Fruit fly (Drosophila melanogaster) whole organism, embryonic: ENCODE results near the gene CG34281.

ENCODE experiments used
- Asciz ChIP-seq: fragments of 200-800 bp; sonication (Bioruptor generic); optimal IDR thresholded peaks from 2 replicates; lab custom pipeline; 2017; ENCODE audit warnings: missing biosample characterization, mild to moderate bottlenecking, missing genetic modification characterization, missing genetic modification reagents
- CG17361 ChIP-seq: fragments of 200-800 bp; sonication (Bioruptor generic); IDR thresholded peaks from 3 replicates; pipeline ENCODE4 v1.3.6; 2022; ENCODE audit warnings: missing biosample characterization, missing genetic modification characterization
- CG3407 ChIP-seq: fragments of 200-800 bp; sonication (Bioruptor generic); optimal IDR thresholded peaks from 2 replicates; lab custom pipeline; 2018; ENCODE audit warnings: missing biosample characterization, mild to moderate bottlenecking, missing genetic modification characterization
- CG3838 ChIP-seq: fragments of 200-800 bp; sonication (Bioruptor generic); optimal IDR thresholded peaks from 3 replicates; lab custom pipeline; 2016; ENCODE audit warnings: missing biosample characterization, missing genetic modification characterization
- CG8478 ChIP-seq: fragments of >200 bp; optimal IDR thresholded peaks from 2 replicates; lab custom pipeline; 2018
- CG9797 ChIP-seq: fragments of 200-800 bp; sonication (Bioruptor generic); optimal IDR thresholded peaks from 3 replicates; lab custom pipeline; 2018; ENCODE audit warnings: missing biosample characterization, mild to moderate bottlenecking, missing genetic modification characterization
- Dbx ChIP-seq: fragments of 200-800 bp; sonication (Bioruptor generic); IDR thresholded peaks from 3 replicates; pipeline ENCODE4 v1.3.6; 2022; ENCODE audit warnings: missing biosample characterization, missing genetic modification characterization
- Doc2 ChIP-seq: fragments of 200-800 bp; sonication (Bioruptor generic); IDR thresholded peaks from 2 replicates; pipeline ENCODE4 v1.3.6; 2022; ENCODE audit warnings: missing biosample characterization, missing genetic modification characterization
- gt ChIP-seq: fragments of 200-800 bp; sonication (Bioruptor generic); IDR thresholded peaks from 2 replicates; pipeline ENCODE4 v1.3.6; 2022; ENCODE audit warnings: missing biosample characterization, missing genetic modification characterization
- psq ChIP-seq: fragments of 200-800 bp; sonication (Bioruptor generic); optimal IDR thresholded peaks from 2 replicates; lab custom pipeline; 2017; ENCODE audit warnings: missing biosample characterization, missing genetic modification characterization

dm6 chr3R:17615076-17615475 is 2.4 kb downstream of the CG34281 start:
- TF ChIP-seq gt (GFP tag; lab: Robert Waterston, UW) (no peak), CG8478 (lab: Kevin White, UChicago) (no peak), Dbx (no peak), CG3838 (no peak), Asciz (GFP tag; lab: Kevin White, UChicago) (no peak), psq (GFP tag; lab: Kevin White, UChicago) (no peak), CG17361 (GFP tag; lab: Robert Waterston, UW) (no peak), Doc2 (GFP tag; lab: Robert Waterston, UW) (no peak), CG3407 (no peak), CG9797 (GFP tag; lab: Kevin White, UChicago) (no peak)
